Worm (Caenorhabditis elegans) whole organism, L4 larva: ENCODE results near the gene idpc-2.
A peak's percentile ranks its signal among the peaks of the same experiment; 100 is the strongest.

Experiments
- D1046.2 ChIP-seq: fragments of 200-800 bp; sonication (Bioruptor generic); IDR thresholded peaks from 2 replicates; pipeline ENCODE4 v1.3.6; 2022; ENCODE audit warnings: missing genetic modification characterization, missing compliant biosample characterization
- F49E8.2 ChIP-seq: sonication (generic microtip); optimal IDR thresholded peaks from 2 replicates; lab custom pipeline; 2016; ENCODE audit warnings: missing compliant biosample characterization, mild to moderate bottlenecking, missing genetic modification characterization, borderline replicate concordance
- T26A8.4 ChIP-seq: fragments of 200-800 bp; sonication (Bioruptor generic); IDR thresholded peaks from 2 replicates; pipeline ENCODE4 v1.3.6; 2022; ENCODE audit warnings: missing genetic modification characterization, missing compliant biosample characterization
- Y105C5A.15 ChIP-seq: fragments of 200-800 bp; sonication (Bioruptor generic); IDR thresholded peaks from 2 replicates; pipeline ENCODE4 v1.3.6; 2022; ENCODE audit warnings: missing genetic modification characterization, missing compliant biosample characterization
- Y48G9A.11 ChIP-seq: fragments of 200-800 bp; sonication (Bioruptor generic); IDR thresholded peaks from 2 replicates; pipeline ENCODE4 v1.3.6; 2022; ENCODE audit warnings: missing genetic modification reagents, missing genetic modification characterization, missing compliant biosample characterization
- Y5F2A.4 ChIP-seq: fragments of 200-800 bp; sonication (Bioruptor generic); optimal IDR thresholded peaks from 2 replicates; lab custom pipeline; 2018; ENCODE audit warnings: mild to moderate bottlenecking, missing genetic modification characterization, missing compliant biosample characterization
- ZK337.2 ChIP-seq: fragments of 200-800 bp; sonication (Bioruptor generic); IDR thresholded peaks from 2 replicates; pipeline ENCODE4 v1.3.6; 2022; ENCODE audit warnings: missing genetic modification reagents, missing genetic modification characterization, missing compliant biosample characterization
- aha-1 ChIP-seq: fragments of 150-350 bp; peaks from one replicate; lab custom pipeline; 2014; ENCODE audit warnings: missing biosample characterization, missing genetic modification characterization
- aly-2 ChIP-seq: sonication (generic microtip); optimal IDR thresholded peaks from 2 replicates; lab custom pipeline; 2018; ENCODE audit warnings: missing biosample characterization, missing genetic modification characterization
- ceh-20 ChIP-seq: fragments of 200-800 bp; sonication (Bioruptor generic); IDR thresholded peaks from 2 replicates; pipeline ENCODE4 v1.3.6; 2022; ENCODE audit warnings: missing genetic modification reagents, missing genetic modification characterization, missing compliant biosample characterization
- daf-16 ChIP-seq, 3 experiments: sonication (generic microtip); optimal IDR thresholded peaks; 2 replicates each; lab custom pipeline; 2016 to 2017; ENCODE audit warnings: missing genetic modification characterization in 3 of 3, missing genetic modification reagents in 3 of 3, mild to moderate bottlenecking in 2 of 3, missing compliant biosample characterization in 2 of 3, missing biosample characterization in 1 of 3, moderate library complexity in 1 of 3
- dmd-6 ChIP-seq: fragments of 200-800 bp; sonication (Bioruptor generic); IDR thresholded peaks from 2 replicates; pipeline ENCODE4 v1.3.6; 2022; ENCODE audit warnings: missing genetic modification reagents, missing genetic modification characterization, missing compliant biosample characterization
- duxl-1 ChIP-seq: sonication (generic microtip); optimal IDR thresholded peaks from 2 replicates; lab custom pipeline; 2016; ENCODE audit warnings: mild to moderate bottlenecking, missing genetic modification characterization, moderate library complexity, missing compliant biosample characterization; ENCODE audit not compliant: poor library complexity
- fkh-10 ChIP-seq: fragments of 150-350 bp; optimal IDR thresholded peaks from 2 replicates; lab custom pipeline; 2014; ENCODE audit warnings: missing biosample characterization, missing genetic modification reagents, missing genetic modification characterization
- gei-8 ChIP-seq: fragments of 200-800 bp; sonication (Bioruptor generic); optimal IDR thresholded peaks from 2 replicates; lab custom pipeline; 2018; ENCODE audit warnings: mild to moderate bottlenecking, missing genetic modification characterization, missing compliant biosample characterization
- hlh-11 ChIP-seq: fragments of 200-800 bp; sonication (Bioruptor generic); optimal IDR thresholded peaks from 2 replicates; lab custom pipeline; 2018; ENCODE audit warnings: mild to moderate bottlenecking, missing genetic modification characterization, missing compliant biosample characterization
- hlh-30 ChIP-seq: sonication (generic microtip); optimal IDR thresholded peaks from 2 replicates; lab custom pipeline; 2017; ENCODE audit warnings: antibody characterized with exemption, mild to moderate bottlenecking, missing genetic modification characterization, missing compliant biosample characterization; ENCODE audit not compliant: insufficient read depth
- jun-1 ChIP-seq: fragments of 150-350 bp; optimal IDR thresholded peaks from 2 replicates; lab custom pipeline; 2014; ENCODE audit warnings: missing biosample characterization, missing genetic modification reagents, missing genetic modification characterization
- lin-1 ChIP-seq: fragments of 200-800 bp; sonication (Bioruptor generic); IDR thresholded peaks from 2 replicates; pipeline ENCODE4 v1.3.6; 2022; ENCODE audit warnings: missing genetic modification reagents, missing genetic modification characterization, missing compliant biosample characterization
- lin-38 ChIP-seq: fragments of 200-800 bp; sonication (Bioruptor generic); IDR thresholded peaks from 2 replicates; pipeline ENCODE4 v1.3.6; 2022; ENCODE audit warnings: missing genetic modification reagents, missing genetic modification characterization, missing compliant biosample characterization
- lin-39 ChIP-seq: fragments of 150-350 bp; optimal IDR thresholded peaks from 2 replicates; lab custom pipeline; 2014; ENCODE audit warnings: missing biosample characterization, missing genetic modification reagents, missing genetic modification characterization
- madf-9 ChIP-seq: fragments of 200-800 bp; sonication (Bioruptor generic); conservative IDR thresholded peaks from 2 replicates; pipeline ENCODE4 v1.3.6; 2022; ENCODE audit warnings: missing genetic modification reagents, missing genetic modification characterization, missing compliant biosample characterization
- mdl-1 ChIP-seq, 2 experiments: fragments of 150-350 bp in 1 of 2; sonication (generic microtip) in 1 of 2; optimal IDR thresholded peaks; 2 replicates each; lab custom pipeline; 2014 to 2017; ENCODE audit warnings: missing biosample characterization in 2 of 2, missing genetic modification characterization in 2 of 2
- mep-1 ChIP-seq: fragments of 150-350 bp; sonication (generic microtip); optimal IDR thresholded peaks from 3 replicates; lab custom pipeline; 2014; ENCODE audit warnings: missing biosample characterization, missing genetic modification characterization
- mes-2 ChIP-seq: sonication (generic microtip); optimal IDR thresholded peaks from 2 replicates; lab custom pipeline; 2016; ENCODE audit warnings: missing genotype, mild to moderate bottlenecking, missing genetic modification characterization, missing compliant biosample characterization; ENCODE audit not compliant: poor library complexity, severe bottlenecking
- mxl-3 ChIP-seq: fragments of 200-800 bp; sonication (Bioruptor generic); optimal IDR thresholded peaks from 2 replicates; lab custom pipeline; 2018; ENCODE audit warnings: mild to moderate bottlenecking, missing genetic modification characterization, missing compliant biosample characterization
- nhr-10 ChIP-seq: fragments of 150-350 bp; optimal IDR thresholded peaks from 2 replicates; lab custom pipeline; 2014; ENCODE audit warnings: missing biosample characterization, missing genetic modification characterization
- nhr-11 ChIP-seq: fragments of 150-350 bp; optimal IDR thresholded peaks from 2 replicates; lab custom pipeline; 2014; ENCODE audit warnings: missing biosample characterization, missing genetic modification characterization
- nhr-25 ChIP-seq: sonication (generic microtip); optimal IDR thresholded peaks from 2 replicates; lab custom pipeline; 2017; ENCODE audit warnings: missing genetic modification characterization, mild to moderate bottlenecking, missing compliant biosample characterization, antibody characterized with exemption, moderate library complexity, borderline replicate concordance; ENCODE audit not compliant: insufficient read depth
- nhr-28 ChIP-seq: fragments of 150-350 bp; optimal IDR thresholded peaks from 2 replicates; lab custom pipeline; 2014; ENCODE audit warnings: missing biosample characterization, missing genetic modification characterization
- nhr-48 ChIP-seq: sonication (generic microtip); optimal IDR thresholded peaks from 2 replicates; lab custom pipeline; 2016; ENCODE audit warnings: mild to moderate bottlenecking, missing genetic modification characterization, missing compliant biosample characterization
- pha-4 ChIP-seq, 2 experiments: fragments of 150-350 bp in 1 of 2; fragments of 200-800 bp in 1 of 2; sonication (Bioruptor generic) in 1 of 2; IDR thresholded peaks in 1 of 2; optimal IDR thresholded peaks in 1 of 2; 2 replicates each; pipeline versions ENCODE4 v1.3.6 to Lab custom; 2014 to 2022; ENCODE audit warnings: missing genetic modification characterization in 2 of 2, missing genetic modification reagents in 2 of 2, missing biosample characterization in 1 of 2, missing compliant biosample characterization in 1 of 2
- pqm-1 ChIP-seq: sonication (generic microtip); optimal IDR thresholded peaks from 2 replicates; lab custom pipeline; 2017; ENCODE audit warnings: missing biosample characterization, missing genetic modification characterization
- saeg-2 ChIP-seq: fragments of 200-800 bp; sonication (Bioruptor generic); IDR thresholded peaks from 2 replicates; pipeline ENCODE4 v1.3.6; 2022; ENCODE audit warnings: missing genetic modification reagents, missing genetic modification characterization, missing compliant biosample characterization
- set-16 ChIP-seq: fragments of 200-800 bp; sonication (Bioruptor generic); IDR thresholded peaks from 2 replicates; pipeline ENCODE4 v1.3.6; 2022; ENCODE audit warnings: missing genetic modification reagents, missing genetic modification characterization, missing compliant biosample characterization
- skn-1 ChIP-seq: fragments of 150-350 bp; optimal IDR thresholded peaks from 2 replicates; lab custom pipeline; 2014; ENCODE audit warnings: missing biosample characterization, missing genetic modification characterization
- snpc-1.2 ChIP-seq: fragments of 200-800 bp; sonication (Bioruptor generic); IDR thresholded peaks from 2 replicates; pipeline ENCODE4 v1.3.6; 2022; ENCODE audit warnings: missing genetic modification reagents, missing genetic modification characterization, missing compliant biosample characterization
- spr-3 ChIP-seq: fragments of 200-800 bp; sonication (Bioruptor generic); optimal IDR thresholded peaks from 2 replicates; lab custom pipeline; 2018; ENCODE audit warnings: mild to moderate bottlenecking, missing genetic modification characterization, missing compliant biosample characterization
- tra-1 ChIP-seq: fragments of 200-800 bp; sonication (Bioruptor generic); IDR thresholded peaks from 2 replicates; pipeline ENCODE4 v1.3.6; 2022; ENCODE audit warnings: missing genetic modification reagents, missing genetic modification characterization, missing compliant biosample characterization
- unc-39 ChIP-seq: sonication (generic microtip); optimal IDR thresholded peaks from 2 replicates; lab custom pipeline; 2017; ENCODE audit warnings: missing biosample characterization, missing genetic modification characterization

idpc-2 gene

ce11 chrV:8661241-8661954, 40.3 kb upstream of the idpc-2 start (continued):
- peak; percentile 80; the same call in 1 of the 2 replicates for TF ChIP-seq lin-1
- TF ChIP-seq nhr-25 (tag; lab: Kevin White, UChicago): peak; percentile 36
- peak; percentile 21; the same call in 1 of the 2 replicates for TF ChIP-seq set-16 (GFP tag; lab: Robert Waterston, UW)
- TF ChIP-seq skn-1 (tag; lab: Kevin White, UChicago): no peak
- peak; percentile 84 for TF ChIP-seq hlh-30
- peak; percentile 85 for TF ChIP-seq pqm-1 (tag; lab: Kevin White, UChicago)
- no peak for TF ChIP-seq spr-3
- peak; percentile 47 for TF ChIP-seq mep-1
- peak; percentile 69 for TF ChIP-seq nhr-48 (tag; lab: Kevin White, UChicago)
- no peak for TF ChIP-seq aly-2
- no peak for TF ChIP-seq nhr-10
- peak; percentile 47; the same call in 1 of the 2 replicates for TF ChIP-seq ceh-20
- TF ChIP-seq mes-2 (tag; lab: Kevin White, UChicago): peak; percentile 51
- TF ChIP-seq D1046.2 (GFP tag; lab: Robert Waterston, UW): peak; percentile 12; the same call in 1 of the 2 replicates
- no peak for TF ChIP-seq saeg-2
- no peak for TF ChIP-seq Y5F2A.4 (GFP tag; lab: Kevin White, UChicago)
- TF ChIP-seq duxl-1 (tag; lab: Kevin White, UChicago): no peak
- no peak for TF ChIP-seq F49E8.2 (tag; lab: Kevin White, UChicago)
- no peak for TF ChIP-seq lin-39 (tag; lab: Kevin White, UChicago)
- TF ChIP-seq, all 104 proteins: peak for 24

DNA sequence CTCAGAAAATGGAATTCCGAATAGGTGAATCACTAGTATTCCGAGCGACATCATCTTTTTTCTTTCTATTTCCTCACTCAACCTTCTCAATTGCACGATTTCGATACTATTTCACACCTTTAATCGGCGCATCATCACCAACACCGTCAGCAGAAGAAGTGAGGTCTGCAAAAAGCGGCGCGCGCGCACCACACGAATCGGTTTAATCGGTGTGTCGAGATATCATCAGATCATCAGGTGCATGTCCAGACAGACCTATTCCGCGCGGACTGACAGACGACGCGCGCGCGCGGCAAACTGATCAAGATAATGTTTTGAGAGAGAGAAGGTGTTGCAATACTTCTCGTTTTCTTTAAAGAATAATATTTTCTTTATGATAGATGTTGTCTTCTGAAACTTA, 39.4 kb upstream of the idpc-2 start:
- peak; percentile 54 for TF ChIP-seq hlh-11 (tag; lab: Kevin White, UChicago)
- TF ChIP-seq hlh-30: peak; percentile 62
- peak; percentile 77 for TF ChIP-seq mxl-3
- no peak for TF ChIP-seq nhr-25 (tag; lab: Kevin White, UChicago)
- TF ChIP-seq mes-2 (tag; lab: Kevin White, UChicago): peak; percentile 19
- TF ChIP-seq aha-1 (tag; lab: Kevin White, UChicago): peak; percentile 6
- no peak for TF ChIP-seq ZK337.2 (GFP tag; lab: Robert Waterston, UW)
- TF ChIP-seq madf-9 (GFP tag; lab: Robert Waterston, UW): peak; percentile 48; the same call in 1 of the 2 replicates
- no peak for TF ChIP-seq jun-1 (tag; lab: Kevin White, UChicago)
- TF ChIP-seq fkh-10 (GFP tag; lab: Kevin White, UChicago): no peak
- TF ChIP-seq spr-3: no peak
- 0 out of 2 replicates have a peak, but pooled peaks have one; percentile 18 for TF ChIP-seq set-16 (GFP tag; lab: Robert Waterston, UW)
- TF ChIP-seq Y105C5A.15 (GFP tag; lab: Robert Waterston, UW): no peak
- peak in 1 of 2 experiments; percentile 7 for TF ChIP-seq mdl-1 (tag; optimal IDR thresholded peaks at IDR 0.05; lab: Kevin White, UChicago)
- no peak for TF ChIP-seq T26A8.4 (GFP tag; lab: Robert Waterston, UW)
- no peak for TF ChIP-seq lin-39 (tag; lab: Kevin White, UChicago)
- peak; percentile 8 for TF ChIP-seq nhr-28 (tag; lab: Kevin White, UChicago)

DNA sequence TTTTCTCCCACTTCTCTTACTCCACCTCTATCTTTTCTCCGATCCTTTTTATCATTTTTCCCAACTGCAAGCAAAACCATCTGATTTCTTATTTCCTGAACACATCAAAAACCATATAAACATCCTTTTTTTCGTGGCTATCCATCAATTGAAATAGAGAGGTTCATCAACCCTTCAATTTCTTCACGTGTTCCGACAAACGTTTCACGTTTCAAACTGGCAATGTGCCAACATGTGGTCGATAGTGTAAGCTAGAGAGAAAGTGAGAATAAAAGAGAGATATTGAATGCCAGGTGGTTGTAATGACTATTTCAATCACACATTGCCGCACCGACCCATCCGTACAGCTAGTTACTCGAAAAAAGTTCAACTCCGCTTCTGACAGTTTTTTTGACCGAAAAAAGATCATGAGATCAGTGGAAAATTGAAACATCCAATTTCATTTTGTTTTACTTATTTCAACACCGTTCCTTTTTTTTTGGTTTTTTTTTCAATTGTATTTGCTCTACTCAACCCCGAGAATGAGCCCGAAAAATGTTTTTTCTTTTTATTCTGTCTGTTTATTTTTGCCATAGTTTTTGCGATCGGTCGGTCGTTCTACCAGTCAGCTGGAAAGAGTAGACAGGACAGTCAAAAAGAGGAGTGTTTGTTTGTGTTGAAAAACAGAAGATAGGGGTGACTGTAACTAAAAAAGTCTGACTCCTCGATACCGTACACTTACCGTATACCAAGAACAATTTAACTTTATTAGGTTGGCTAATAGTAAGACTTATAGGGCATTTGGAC, 37.7 kb upstream of the idpc-2 start:
- no peak for TF ChIP-seq lin-38 (GFP tag; lab: Robert Waterston, UW)
- 0 out of 2 replicates have a peak, but pooled peaks have one; percentile 56 for TF ChIP-seq tra-1 (GFP tag; lab: Robert Waterston, UW)
- peak; percentile 0 for TF ChIP-seq gei-8
- peak; percentile 14 for TF ChIP-seq nhr-48 (tag; lab: Kevin White, UChicago)
- TF ChIP-seq Y48G9A.11 (GFP tag; lab: Robert Waterston, UW): no peak
- no peak for TF ChIP-seq unc-39 (tag; lab: Kevin White, UChicago)
- TF ChIP-seq daf-16 (GFP tag; optimal IDR thresholded peaks at IDR 0.05; lab: Kevin White, UChicago): no peak
- peak; percentile 41 for TF ChIP-seq daf-16 (tag; optimal IDR thresholded peaks at IDR 0.05; lab: Kevin White, UChicago)
- TF ChIP-seq hlh-11 (tag; lab: Kevin White, UChicago): peak; percentile 79
- no peak for TF ChIP-seq lin-39 (tag; lab: Kevin White, UChicago)
- TF ChIP-seq fkh-10 (GFP tag; lab: Kevin White, UChicago): no peak
- TF ChIP-seq hlh-30: peak; percentile 67
- peak; percentile 42 for TF ChIP-seq nhr-11 (tag; lab: Kevin White, UChicago)
- peak; percentile 56 for TF ChIP-seq aha-1 (tag; lab: Kevin White, UChicago)
- TF ChIP-seq nhr-10: no peak
- no peak for TF ChIP-seq D1046.2 (GFP tag; lab: Robert Waterston, UW)
- TF ChIP-seq snpc-1.2 (GFP tag; lab: Robert Waterston, UW): no peak
- no peak for TF ChIP-seq mep-1
- no peak for TF ChIP-seq duxl-1 (tag; lab: Kevin White, UChicago)
- no peak for TF ChIP-seq pha-4 (GFP tag; IDR thresholded peaks at IDR 0.05; lab: Robert Waterston, UW)
- TF ChIP-seq pha-4 (tag; optimal IDR thresholded peaks at IDR 0.05; lab: Kevin White, UChicago): peak; percentile 53
- peak; percentile 85 for TF ChIP-seq dmd-6 (GFP tag; lab: Robert Waterston, UW)
